Fruit fly (Drosophila melanogaster) whole organism, embryonic: ENCODE data around the gene SMSr.

Experiments
- ATbp ChIP-seq: fragments of 200-800 bp; sonication (Bioruptor generic); optimal IDR thresholded peaks from 2 replicates; lab custom pipeline; 2017; ENCODE audit warnings: missing biosample characterization, mild to moderate bottlenecking, missing genetic modification characterization, missing genetic modification reagents
- Abd-B ChIP-seq: fragments of 200-800 bp; sonication (Bioruptor generic); optimal IDR thresholded peaks from 2 replicates; lab custom pipeline; 2018; ENCODE audit warnings: missing biosample characterization, mild to moderate bottlenecking, missing genetic modification characterization, moderate library complexity
- Atf-2 ChIP-seq: fragments of 200-800 bp; sonication (Bioruptor generic); optimal IDR thresholded peaks from 2 replicates; lab custom pipeline; 2016; ENCODE audit warnings: missing biosample characterization, missing genetic modification characterization
- Awh ChIP-seq: fragments of 200-800 bp; sonication (Bioruptor generic); IDR thresholded peaks from 2 replicates; pipeline ENCODE4, ENCODE4 v1.3.6; 2022; ENCODE audit warnings: missing biosample characterization, missing genetic modification characterization
- B-H2 ChIP-seq: fragments of 200-800 bp; sonication (Bioruptor generic); optimal IDR thresholded peaks from 2 replicates; lab custom pipeline; 2018; ENCODE audit warnings: missing biosample characterization, mild to moderate bottlenecking, missing genetic modification characterization
- CG10979 ChIP-seq: fragments of 200-800 bp; sonication (Bioruptor generic); optimal IDR thresholded peaks from 2 replicates; lab custom pipeline; 2018; ENCODE audit warnings: missing biosample characterization, mild to moderate bottlenecking, missing genetic modification characterization, moderate library complexity
- CG11247 ChIP-seq: fragments of 200-800 bp; sonication (Bioruptor generic); IDR thresholded peaks from 2 replicates; pipeline ENCODE4 v1.3.6; 2022; ENCODE audit warnings: missing biosample characterization, missing genetic modification characterization
- CG12071 ChIP-seq: fragments of 200-800 bp; sonication (Bioruptor generic); optimal IDR thresholded peaks from 3 replicates; lab custom pipeline; 2018; ENCODE audit warnings: missing biosample characterization, mild to moderate bottlenecking, missing genetic modification characterization
- CG12391 ChIP-seq: fragments of 200-800 bp; sonication (Bioruptor generic); optimal IDR thresholded peaks from 3 replicates; lab custom pipeline; 2018; ENCODE audit warnings: missing biosample characterization, mild to moderate bottlenecking, missing genetic modification characterization, moderate library complexity
- CG12744 ChIP-seq: fragments of 200-800 bp; sonication (Bioruptor generic); optimal IDR thresholded peaks from 2 replicates; lab custom pipeline; 2016; ENCODE audit warnings: missing biosample characterization, missing genetic modification characterization
- CG13123 ChIP-seq: fragments of 200-800 bp; sonication (Bioruptor generic); optimal IDR thresholded peaks from 2 replicates; lab custom pipeline; 2016; ENCODE audit warnings: missing biosample characterization, missing genetic modification characterization
- CG13296 ChIP-seq: fragments of 200-800 bp; sonication (Bioruptor generic); optimal IDR thresholded peaks from 3 replicates; lab custom pipeline; 2018; ENCODE audit warnings: missing biosample characterization, mild to moderate bottlenecking, missing genetic modification characterization
- CG15696 ChIP-seq: fragments of 200-800 bp; sonication (Bioruptor generic); optimal IDR thresholded peaks from 2 replicates; lab custom pipeline; 2019; ENCODE audit warnings: missing biosample characterization, mild to moderate bottlenecking, missing genetic modification characterization, moderate library complexity
- CG1647 ChIP-seq: fragments of 200-800 bp; sonication (Bioruptor generic); optimal IDR thresholded peaks from 3 replicates; lab custom pipeline; 2016; ENCODE audit warnings: missing biosample characterization, missing genetic modification characterization
- CG17359 ChIP-seq: fragments of 200-800 bp; sonication (Bioruptor generic); optimal IDR thresholded peaks from 3 replicates; lab custom pipeline; 2018; ENCODE audit warnings: missing biosample characterization, mild to moderate bottlenecking, missing genetic modification characterization, moderate library complexity
- CG18599 ChIP-seq: fragments of 200-800 bp; sonication (Bioruptor generic); optimal IDR thresholded peaks from 3 replicates; lab custom pipeline; 2017; ENCODE audit warnings: missing biosample characterization, missing genetic modification characterization, mild to moderate bottlenecking, moderate library complexity, missing genetic modification reagents
- CG32772 ChIP-seq: fragments of 200-800 bp; sonication (Bioruptor generic); IDR thresholded peaks from 2 replicates; pipeline ENCODE4 v1.3.6; 2022; ENCODE audit warnings: missing biosample characterization, missing genetic modification characterization
- CG3838 ChIP-seq: fragments of 200-800 bp; sonication (Bioruptor generic); optimal IDR thresholded peaks from 3 replicates; lab custom pipeline; 2016; ENCODE audit warnings: missing biosample characterization, missing genetic modification characterization
- CG4820 ChIP-seq: fragments of 200-800 bp; sonication (Bioruptor generic); optimal IDR thresholded peaks from 3 replicates; lab custom pipeline; 2016; ENCODE audit warnings: missing biosample characterization, missing genetic modification characterization
- CG6175 ChIP-seq: fragments of 200-800 bp; sonication (Bioruptor generic); IDR thresholded peaks from 3 replicates; pipeline ENCODE4 v1.3.6; 2022; ENCODE audit warnings: missing biosample characterization, missing genetic modification characterization
- CG6254 ChIP-seq: fragments of 200-800 bp; sonication (Bioruptor generic); optimal IDR thresholded peaks from 3 replicates; lab custom pipeline; 2017; ENCODE audit warnings: mild to moderate bottlenecking, missing biosample characterization, missing genetic modification reagents, missing genetic modification characterization
- CG7357 ChIP-seq: fragments of 200-800 bp; sonication (Bioruptor generic); IDR thresholded peaks from 3 replicates; pipeline ENCODE4 v1.3.6; 2022; ENCODE audit warnings: missing biosample characterization, missing genetic modification characterization
- CG8290 ChIP-seq, 3 experiments: fragments of 200-800 bp; sonication (Bioruptor generic); optimal IDR thresholded peaks; 2 replicates each; lab custom pipeline; 2016 to 2019; ENCODE audit warnings: missing biosample characterization in 3 of 3, missing genetic modification characterization in 3 of 3, mild to moderate bottlenecking in 2 of 3, moderate library complexity in 1 of 3
- CG9876 ChIP-seq: fragments of 200-800 bp; sonication (Bioruptor generic); optimal IDR thresholded peaks from 2 replicates; lab custom pipeline; 2016; ENCODE audit warnings: missing biosample characterization, missing genetic modification characterization
- CHES-1-like ChIP-seq: fragments of 200-800 bp; sonication (Bioruptor generic); optimal IDR thresholded peaks from 2 replicates; lab custom pipeline; 2016; ENCODE audit warnings: missing biosample characterization, missing genetic modification characterization
- Dip2 ChIP-seq: fragments of 200-800 bp; sonication (Bioruptor generic); IDR thresholded peaks from 2 replicates; pipeline ENCODE4 v1.3.6; 2022; ENCODE audit warnings: missing biosample characterization, missing genetic modification characterization
- Dip3 ChIP-seq: fragments of 200-800 bp; sonication (Bioruptor generic); optimal IDR thresholded peaks from 3 replicates; lab custom pipeline; 2016; ENCODE audit warnings: missing biosample characterization, missing genetic modification characterization
- Drgx ChIP-seq: fragments of 200-800 bp; sonication (Bioruptor generic); IDR thresholded peaks from 2 replicates; pipeline ENCODE4 v1.3.6; 2022; ENCODE audit warnings: missing biosample characterization, missing genetic modification characterization
- Fer3 ChIP-seq: fragments of 200-800 bp; sonication (Bioruptor generic); optimal IDR thresholded peaks from 2 replicates; lab custom pipeline; 2018; ENCODE audit warnings: missing biosample characterization, mild to moderate bottlenecking, missing genetic modification characterization, moderate library complexity
- HmgZ ChIP-seq: fragments of 200-800 bp; sonication (Bioruptor generic); optimal IDR thresholded peaks from 2 replicates; lab custom pipeline; 2018; ENCODE audit warnings: missing biosample characterization, mild to moderate bottlenecking, missing genetic modification characterization
- Hr39 ChIP-seq: fragments of >200 bp; optimal IDR thresholded peaks from 2 replicates; lab custom pipeline; 2017
- MBD-R2 ChIP-seq: fragments of 200-800 bp; sonication (Bioruptor generic); IDR thresholded peaks from 2 replicates; pipeline ENCODE4 v1.3.6; 2022; ENCODE audit warnings: missing biosample characterization, missing genetic modification characterization
- MTF-1 ChIP-seq: fragments of 200-800 bp; sonication (Bioruptor generic); optimal IDR thresholded peaks from 2 replicates; lab custom pipeline; 2018; ENCODE audit warnings: missing biosample characterization, mild to moderate bottlenecking, missing genetic modification characterization, borderline replicate concordance
- PHDP ChIP-seq: fragments of 200-800 bp; sonication (Bioruptor generic); optimal IDR thresholded peaks from 3 replicates; lab custom pipeline; 2018; ENCODE audit warnings: missing biosample characterization, mild to moderate bottlenecking, missing genetic modification characterization, moderate library complexity
- Rx ChIP-seq: fragments of 200-800 bp; sonication (Bioruptor generic); IDR thresholded peaks from 2 replicates; pipeline ENCODE4 v1.3.6; 2022; ENCODE audit warnings: missing biosample characterization, missing genetic modification characterization
- Spps ChIP-seq: fragments of 200-800 bp; sonication (Bioruptor generic); optimal IDR thresholded peaks from 2 replicates; lab custom pipeline; 2018; ENCODE audit warnings: missing biosample characterization, mild to moderate bottlenecking, missing genetic modification characterization
- bcd ChIP-seq: fragments of 200-800 bp; sonication (Bioruptor generic); optimal IDR thresholded peaks from 2 replicates; lab custom pipeline; 2017; ENCODE audit warnings: missing biosample characterization, mild to moderate bottlenecking, missing genetic modification characterization
- cas ChIP-seq: fragments of 200-800 bp; sonication (Bioruptor generic); IDR thresholded peaks from 2 replicates; pipeline ENCODE4 v1.3.6; 2022; ENCODE audit warnings: missing biosample characterization, missing genetic modification characterization
- chn ChIP-seq: fragments of 200-800 bp; sonication (Bioruptor generic); optimal IDR thresholded peaks from 2 replicates; lab custom pipeline; 2016; ENCODE audit warnings: missing biosample characterization, missing genetic modification characterization
- da ChIP-seq: fragments of 200-800 bp; sonication (Bioruptor generic); optimal IDR thresholded peaks from 2 replicates; lab custom pipeline; 2016; ENCODE audit warnings: missing biosample characterization, missing genetic modification characterization
- lab ChIP-seq: fragments of 200-800 bp; sonication (Bioruptor generic); optimal IDR thresholded peaks from 3 replicates; lab custom pipeline; 2017; ENCODE audit warnings: missing biosample characterization, missing genetic modification characterization, mild to moderate bottlenecking, moderate library complexity, missing genetic modification reagents
- nerfin-1 ChIP-seq: fragments of 200-800 bp; sonication (Bioruptor generic); optimal IDR thresholded peaks from 3 replicates; lab custom pipeline; 2019; ENCODE audit warnings: missing biosample characterization, mild to moderate bottlenecking, missing genetic modification characterization, moderate library complexity
- nom ChIP-seq: fragments of 200-800 bp; sonication (Bioruptor generic); optimal IDR thresholded peaks from 2 replicates; lab custom pipeline; 2017; ENCODE audit warnings: missing biosample characterization, missing genetic modification characterization, mild to moderate bottlenecking, moderate library complexity, missing genetic modification reagents
- otp ChIP-seq: fragments of 200-800 bp; sonication (Bioruptor generic); IDR thresholded peaks from 3 replicates; pipeline ENCODE4, ENCODE4 v1.3.6; 2022; ENCODE audit warnings: missing biosample characterization, missing genetic modification characterization
- peb ChIP-seq: fragments of 200-800 bp; sonication (Bioruptor generic); IDR thresholded peaks from 2 replicates; pipeline ENCODE4 v1.3.6; 2022; ENCODE audit warnings: missing biosample characterization, missing genetic modification characterization
- rib ChIP-seq: fragments of 200-800 bp; sonication (Bioruptor generic); IDR thresholded peaks from 2 replicates; pipeline ENCODE4 v1.3.6; 2022; ENCODE audit warnings: missing biosample characterization, missing genetic modification characterization
- ro ChIP-seq: fragments of 200-800 bp; sonication (Bioruptor generic); IDR thresholded peaks from 2 replicates; pipeline ENCODE4 v1.3.6; 2022; ENCODE audit warnings: missing biosample characterization, missing genetic modification characterization
- stc ChIP-seq: fragments of 200-800 bp; sonication (Bioruptor generic); IDR thresholded peaks from 2 replicates; pipeline ENCODE4 v1.3.6; 2022; ENCODE audit warnings: missing biosample characterization, missing genetic modification characterization
- unc-4 ChIP-seq: fragments of 200-800 bp; sonication (Bioruptor generic); IDR thresholded peaks from 2 replicates; pipeline ENCODE4 v1.3.6; 2022; ENCODE audit warnings: missing biosample characterization, missing genetic modification characterization; ENCODE audit not compliant: partially characterized antibody
- wek ChIP-seq: fragments of 200-800 bp; sonication (Bioruptor generic); optimal IDR thresholded peaks from 3 replicates; lab custom pipeline; 2018; ENCODE audit warnings: missing biosample characterization, mild to moderate bottlenecking, missing genetic modification characterization, moderate library complexity

Gene SMSr

DNA sequence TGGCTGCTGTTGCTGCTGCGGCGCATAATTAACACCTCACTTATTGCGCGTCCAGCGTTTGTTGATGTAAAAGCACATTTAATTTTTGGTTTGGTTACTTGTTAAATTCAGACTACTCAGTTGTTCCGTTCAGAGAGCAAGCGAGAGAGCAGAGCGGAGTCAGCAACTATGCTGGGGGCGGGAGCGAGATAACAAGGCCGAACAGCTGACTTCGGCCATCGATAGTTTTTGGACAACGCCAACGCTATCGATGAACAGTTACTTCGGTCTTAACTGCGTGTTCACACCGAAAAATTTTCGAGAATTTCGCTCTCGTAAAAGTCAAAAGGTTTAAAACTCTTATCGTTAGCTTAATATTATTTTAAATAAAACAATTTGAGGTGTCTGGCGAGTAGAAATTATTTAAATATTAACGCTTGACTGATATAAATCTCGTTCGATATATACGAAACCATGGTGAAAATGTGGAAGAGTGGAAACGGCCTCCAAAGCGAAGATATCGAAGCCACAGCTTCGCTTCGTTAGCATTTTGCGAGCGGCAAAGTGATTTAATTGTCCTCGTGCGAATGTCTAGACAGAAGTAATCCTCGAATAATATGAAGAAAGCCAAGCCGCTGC, at the start of gene SMSr, which contains the start of gene smid (continued):
- TF ChIP-seq HmgZ (tag; lab: Kevin White, UChicago) (peak; percentile 52), CG11247 (0 out of 2 replicates have a peak, but pooled peaks have one; percentile 7), cas (no peak), Rx (GFP tag; lab: Robert Waterston, UW) (0 out of 2 replicates have a peak, but pooled peaks have one; percentile 10), nom (GFP tag; lab: Kevin White, UChicago) (peak; percentile 38), CG18599 (GFP tag; lab: Kevin White, UChicago) (peak; percentile 67), ATbp (GFP tag; lab: Kevin White, UChicago) (no peak), PHDP (tag; lab: Kevin White, UChicago) (peak; percentile 60), Spps (tag; lab: Kevin White, UChicago) (peak; percentile 8), CG13123 (GFP tag; lab: Kevin White, UChicago) (peak; percentile 23), CG17359 (tag; lab: Kevin White, UChicago) (peak; percentile 53), chn (GFP tag; lab: Kevin White, UChicago) (peak; percentile 54), Atf-2 (GFP tag; lab: Kevin White, UChicago) (no peak), nerfin-1 (tag; lab: Kevin White, UChicago) (peak; percentile 45), CG10979 (tag; lab: Kevin White, UChicago) (peak; percentile 62), MTF-1 (GFP tag; lab: Kevin White, UChicago) (no peak), peb (no peak), stc (no peak), CHES-1-like (GFP tag; lab: Kevin White, UChicago) (no peak), CG1647 (GFP tag; lab: Kevin White, UChicago) (no peak), Hr39 (lab: Kevin White, UChicago) (no peak), unc-4 (GFP tag; lab: Robert Waterston, UW) (peak; percentile 91), lab (GFP tag; lab: Kevin White, UChicago) (peak; percentile 51), CG12391 (tag; lab: Kevin White, UChicago) (peak; percentile 80), Dip2 (no peak), CG4820 (peak; percentile 46), da (GFP tag; lab: Kevin White, UChicago) (no peak), CG6175 (GFP tag; lab: Robert Waterston, UW) (no peak), Dip3 (peak; percentile 62), wek (GFP tag; lab: Kevin White, UChicago) (peak; percentile 22), ro (GFP tag; lab: Robert Waterston, UW) (no peak), CG15696 (peak; percentile 54), B-H2 (GFP tag; lab: Kevin White, UChicago) (peak; percentile 23), CG9876 (GFP tag; lab: Kevin White, UChicago) (peak; percentile 18), CG8290 (GFP tag; optimal IDR thresholded peaks at IDR 0.05; lab: Kevin White, UChicago) (peak; percentile 45), CG8290 (tag; optimal IDR thresholded peaks at IDR 0.05; lab: Kevin White, UChicago) (peak in 1 of 2 experiments; percentile 4), CG3838 (GFP tag; lab: Kevin White, UChicago) (no peak), MBD-R2 (GFP tag; lab: Robert Waterston, UW) (peak; percentile 57), Awh (no peak), CG12071 (GFP tag; lab: Kevin White, UChicago) (no peak), bcd (GFP tag; lab: Kevin White, UChicago) (peak; percentile 65), CG7357 (GFP tag; lab: Robert Waterston, UW) (peak; percentile 99), Abd-B (GFP tag; lab: Kevin White, UChicago) (no peak), CG13296 (GFP tag; lab: Kevin White, UChicago) (no peak), Drgx (GFP tag; lab: Robert Waterston, UW) (no peak), CG12744 (GFP tag; lab: Kevin White, UChicago) (no peak), otp (GFP tag; lab: Robert Waterston, UW) (no peak), Fer3 (peak; percentile 39), CG6254 (GFP tag; lab: Kevin White, UChicago) (no peak), CG32772 (GFP tag; lab: Robert Waterston, UW) (peak; percentile 55; the same call in 1 of the 2 replicates), rib (GFP tag; lab: Robert Waterston, UW) (no peak)
